Worm (Caenorhabditis elegans) whole organism, young adult: Measurements from ENCODE around the gene cng-1.

Experiments used
- Y95B8A.8 ChIP-seq: fragments of 200-800 bp; sonication (Bioruptor generic); IDR thresholded peaks from 2 replicates; pipeline ENCODE4 v1.3.6; 2022; ENCODE audit warnings: missing genetic modification reagents, missing genetic modification characterization, missing compliant biosample characterization
- ama-1 ChIP-seq, 3 experiments: fragments of 150-350 bp in 1 of 3; sonication (generic microtip) in 2 of 3; optimal IDR thresholded peaks; 2 replicates each; lab custom pipeline; 2014 to 2018; ENCODE audit warnings: missing biosample characterization in 2 of 3, missing genetic modification characterization in 2 of 3, missing genetic modification reagents in 2 of 3
- attf-5 ChIP-seq: fragments of 200-800 bp; sonication (Bioruptor generic); optimal IDR thresholded peaks from 2 replicates; lab custom pipeline; 2018; ENCODE audit warnings: mild to moderate bottlenecking, missing genetic modification characterization, missing compliant biosample characterization
- cebp-2 ChIP-seq: fragments of 200-800 bp; sonication (Bioruptor generic); IDR thresholded peaks from 2 replicates; pipeline ENCODE4 v1.3.6; 2022; ENCODE audit warnings: missing genetic modification characterization, missing compliant biosample characterization
- ceh-100 ChIP-seq: fragments of 200-800 bp; sonication (Bioruptor generic); IDR thresholded peaks from 2 replicates; pipeline ENCODE4 v1.3.6; 2022; ENCODE audit warnings: missing genetic modification reagents, missing genetic modification characterization, missing compliant biosample characterization
- ceh-58 ChIP-seq: fragments of 200-800 bp; sonication (Bioruptor generic); IDR thresholded peaks from 2 replicates; pipeline ENCODE4 v1.3.6; 2022; ENCODE audit warnings: missing genetic modification characterization, missing compliant biosample characterization
- hsf-1 ChIP-seq: fragments of 200-800 bp; sonication (Bioruptor generic); IDR thresholded peaks from 2 replicates; pipeline ENCODE4 v1.3.6; 2022; ENCODE audit warnings: missing genetic modification reagents, missing genetic modification characterization, missing compliant biosample characterization
- lsl-1 ChIP-seq: fragments of 200-800 bp; sonication (Bioruptor generic); optimal IDR thresholded peaks from 2 replicates; lab custom pipeline; 2018; ENCODE audit warnings: mild to moderate bottlenecking, missing genetic modification characterization, moderate library complexity, missing compliant biosample characterization
- nhr-179 ChIP-seq: sonication (generic microtip); optimal IDR thresholded peaks from 2 replicates; lab custom pipeline; 2016; ENCODE audit warnings: mild to moderate bottlenecking, missing genetic modification characterization, missing compliant biosample characterization
- pha-4 ChIP-seq: fragments of 150-350 bp; sonication (generic microtip); optimal IDR thresholded peaks from 2 replicates; lab custom pipeline; 2014; ENCODE audit warnings: missing biosample characterization, missing genetic modification reagents, missing genetic modification characterization
- snpc-4 ChIP-seq, 5 experiments: fragments of 150-350 bp in 1 of 5; sonication (generic microtip) in 4 of 5; optimal IDR thresholded peaks; 2 replicates each; lab custom pipeline; 2014 to 2018; ENCODE audit warnings: missing genetic modification characterization in 5 of 5, missing biosample characterization in 3 of 5, antibody characterized with exemption in 2 of 5, mild to moderate bottlenecking in 2 of 5, missing compliant biosample characterization in 2 of 5, missing genotype in 2 of 5, moderate library complexity in 2 of 5, missing genetic modification reagents in 1 of 5
- tlf-1 ChIP-seq: fragments of 200-800 bp; sonication (Bioruptor generic); optimal IDR thresholded peaks from 2 replicates; lab custom pipeline; 2018; ENCODE audit warnings: mild to moderate bottlenecking, missing genetic modification characterization, missing compliant biosample characterization
- ztf-28 ChIP-seq: fragments of 200-800 bp; sonication (Bioruptor generic); IDR thresholded peaks from 2 replicates; pipeline ENCODE4 v1.3.6; 2022; ENCODE audit warnings: missing genetic modification reagents, missing genetic modification characterization, missing compliant biosample characterization
- ztf-3 ChIP-seq: fragments of 200-800 bp; sonication (Bioruptor generic); optimal IDR thresholded peaks from 2 replicates; lab custom pipeline; 2018; ENCODE audit warnings: mild to moderate bottlenecking, missing genetic modification characterization, missing compliant biosample characterization

DNA sequence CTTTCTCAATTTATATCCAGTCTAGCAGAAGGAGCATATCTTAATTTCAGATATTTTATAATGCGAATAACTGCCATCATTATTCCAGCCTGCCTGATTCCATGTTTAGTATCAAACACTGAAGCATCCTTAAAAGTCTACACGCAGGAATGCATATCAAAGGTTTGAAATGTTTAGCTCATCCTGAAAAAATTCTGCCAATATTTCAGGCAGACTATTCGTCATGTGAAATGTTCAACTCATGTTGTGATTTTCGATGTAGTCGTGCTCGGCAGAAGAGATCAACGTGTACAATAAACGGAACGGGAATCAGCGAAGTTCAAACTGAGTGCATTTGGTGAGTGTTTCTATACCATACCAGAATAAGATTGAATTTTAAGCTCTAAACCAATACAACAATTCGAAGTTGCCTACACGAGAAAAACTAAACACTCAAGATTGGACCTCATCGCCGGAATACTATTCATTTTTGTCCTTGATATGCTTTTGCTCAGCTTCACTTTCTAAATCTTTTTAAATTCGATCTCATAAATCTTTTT lies 31.7 kb downstream of the cng-1 start, which contains the start of gene T01C3.11:
- no peak for TF ChIP-seq Y95B8A.8
- TF ChIP-seq ceh-100 (GFP tag; lab: Robert Waterston, UW) = no peak; the same call in 1 of the 2 replicates
- no peak for TF ChIP-seq ztf-3
- TF ChIP-seq ceh-58 (GFP tag; lab: Robert Waterston, UW) = no peak
- no peak for TF ChIP-seq snpc-4 (GFP tag; optimal IDR thresholded peaks at IDR 0.05; lab: Kevin White, UChicago)
- TF ChIP-seq snpc-4 (tag; optimal IDR thresholded peaks at IDR 0.05; lab: Kevin White, UChicago) = no peak
- TF ChIP-seq pha-4 = no peak
- TF ChIP-seq lsl-1 = no peak
- TF ChIP-seq attf-5 = no peak
- no peak for TF ChIP-seq cebp-2 (GFP tag; lab: Robert Waterston, UW)
- no peak for TF ChIP-seq tlf-1 (GFP tag; lab: Kevin White, UChicago)
- TF ChIP-seq hsf-1 (GFP tag; lab: Robert Waterston, UW) = peak; percentile 5; the same call in 1 of the 2 replicates
- TF ChIP-seq ama-1 (optimal IDR thresholded peaks at IDR 0.05; lab: Kevin White, UChicago) = no peak
- TF ChIP-seq ama-1 (GFP tag; optimal IDR thresholded peaks at IDR 0.05; lab: Kevin White, UChicago) = no peak
- TF ChIP-seq nhr-179 (tag; lab: Kevin White, UChicago) = no peak
- TF ChIP-seq ztf-28 = no peak
